Worm (Caenorhabditis elegans) whole organism, L1 larva: ENCODE measurements around the gene grl-9.

Experiments
- F16B12.6 ChIP-seq: fragments of 150-350 bp; optimal IDR thresholded peaks from 2 replicates; lab custom pipeline; 2014; ENCODE audit warnings: missing biosample characterization, missing genetic modification characterization
- ceh-8 ChIP-seq: fragments of 200-800 bp; sonication (Bioruptor generic); optimal IDR thresholded peaks from 2 replicates; lab custom pipeline; 2018; ENCODE audit warnings: mild to moderate bottlenecking, missing genetic modification characterization, moderate library complexity, missing compliant biosample characterization
- elt-2 ChIP-seq: sonication (generic microtip); optimal IDR thresholded peaks from 2 replicates; lab custom pipeline; 2016; ENCODE audit warnings: missing genetic modification characterization, mild to moderate bottlenecking, inconsistent platforms, missing compliant biosample characterization, missing genetic modification reagents
- hlh-4 ChIP-seq: sonication (generic microtip); optimal IDR thresholded peaks from 2 replicates; lab custom pipeline; 2016; ENCODE audit warnings: mild to moderate bottlenecking, missing genetic modification characterization, missing compliant biosample characterization
- nhr-237 ChIP-seq: fragments of 150-350 bp; optimal IDR thresholded peaks from 2 replicates; lab custom pipeline; 2014; ENCODE audit warnings: missing biosample characterization, missing genetic modification characterization
- nhr-28 ChIP-seq: fragments of 150-350 bp; optimal IDR thresholded peaks from 2 replicates; lab custom pipeline; 2014; ENCODE audit warnings: missing biosample characterization, missing genetic modification characterization

DNA sequence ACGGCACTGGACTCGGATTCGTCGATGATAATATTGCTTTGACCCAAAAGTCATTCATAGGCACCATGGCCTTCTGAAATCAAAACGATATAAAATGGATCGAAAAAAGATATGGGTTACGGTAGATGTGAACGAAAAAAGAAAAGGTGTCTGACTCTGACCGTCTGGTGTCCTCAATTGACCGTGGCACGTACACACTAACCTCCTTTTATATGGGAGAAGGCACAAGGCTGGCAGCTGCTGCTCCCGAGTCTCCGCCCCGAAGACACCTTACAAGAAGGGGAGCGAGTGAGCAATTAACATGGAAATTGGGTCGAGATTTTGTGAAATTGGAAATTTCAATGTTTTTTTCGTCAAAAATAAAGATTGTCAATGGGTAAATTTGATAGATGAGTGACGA lies 50.0 kb downstream of the grl-9 start, which contains the start of gene egl-46:
- no peak for TF ChIP-seq F16B12.6
- TF ChIP-seq elt-2, result no peak
- TF ChIP-seq nhr-28 (tag; lab: Kevin White, UChicago), result no peak
- TF ChIP-seq ceh-8 (GFP tag; lab: Kevin White, UChicago), result no peak
- no peak for TF ChIP-seq hlh-4 (tag; lab: Kevin White, UChicago)
- no peak for TF ChIP-seq nhr-237 (tag; lab: Kevin White, UChicago)
